Worm (Caenorhabditis elegans) whole organism, young adult: ENCODE measurements around the gene B0336.13.

Experiments used
- F57A8.1 ChIP-seq: fragments of 200-800 bp; sonication (Bioruptor generic); optimal IDR thresholded peaks from 2 replicates; lab custom pipeline; 2018; ENCODE audit warnings: mild to moderate bottlenecking, missing genetic modification characterization, moderate library complexity, missing compliant biosample characterization
- T26A5.8 ChIP-seq: sonication (generic microtip); optimal IDR thresholded peaks from 2 replicates; lab custom pipeline; 2016; ENCODE audit warnings: missing genetic modification characterization, missing compliant biosample characterization
- egl-18 ChIP-seq: fragments of 200-800 bp; sonication (Bioruptor generic); IDR thresholded peaks from 2 replicates; pipeline ENCODE4 v1.3.6; 2022; ENCODE audit warnings: missing genetic modification reagents, missing genetic modification characterization, missing compliant biosample characterization
- pha-4 ChIP-seq: fragments of 150-350 bp; sonication (generic microtip); optimal IDR thresholded peaks from 2 replicates; lab custom pipeline; 2014; ENCODE audit warnings: missing biosample characterization, missing genetic modification reagents, missing genetic modification characterization
- xnd-1 ChIP-seq: sonication (generic microtip); optimal IDR thresholded peaks from 2 replicates; lab custom pipeline; 2016; ENCODE audit warnings: missing genotype, missing genetic modification reagents, missing genetic modification characterization, missing compliant biosample characterization

DNA sequence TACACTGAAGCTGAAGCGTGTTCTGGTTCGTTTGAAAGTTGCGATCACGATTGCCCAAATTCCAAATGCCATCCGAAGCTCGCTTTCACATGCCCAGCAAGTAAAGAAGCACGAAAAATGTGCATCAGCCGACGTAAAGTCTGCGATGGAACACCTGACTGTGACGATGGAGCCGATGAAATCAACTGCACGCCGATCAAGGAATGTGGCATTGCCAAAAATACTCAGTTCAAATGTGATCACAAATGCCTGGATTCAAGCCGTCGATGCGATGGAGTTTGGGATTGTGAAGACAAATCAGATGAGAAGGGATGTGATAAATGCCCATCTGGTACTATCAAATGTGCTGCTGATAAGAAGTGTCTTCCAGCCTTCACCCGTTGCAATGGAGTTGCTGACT is 35.5 kb downstream of the B0336.13 start:
- no peak for TF ChIP-seq xnd-1 (tag; lab: Kevin White, UChicago)
- no peak for TF ChIP-seq T26A5.8 (tag; lab: Kevin White, UChicago)
- no peak for TF ChIP-seq pha-4 (tag; lab: Kevin White, UChicago)
- TF ChIP-seq egl-18 (GFP tag; lab: Robert Waterston, UW): no peak
- no peak for TF ChIP-seq F57A8.1 (GFP tag; lab: Kevin White, UChicago)
